Worm (Caenorhabditis elegans) whole organism, late embryonic: Measurements from ENCODE around the gene ung-1.

Experiments
- C08G9.2 ChIP-seq: sonication (generic microtip); optimal IDR thresholded peaks from 2 replicates; lab custom pipeline; 2016; ENCODE audit warnings: mild to moderate bottlenecking, missing genetic modification characterization, moderate library complexity, missing compliant biosample characterization
- C38D4.7 ChIP-seq: fragments of 200-800 bp; sonication (Bioruptor generic); optimal IDR thresholded peaks from 2 replicates; lab custom pipeline; 2018; ENCODE audit warnings: mild to moderate bottlenecking, missing genetic modification characterization, moderate library complexity, missing compliant biosample characterization
- K09A11.1 ChIP-seq: sonication (generic microtip); optimal IDR thresholded peaks from 2 replicates; lab custom pipeline; 2017; ENCODE audit warnings: antibody characterized with exemption, mild to moderate bottlenecking, missing genetic modification characterization, missing compliant biosample characterization; ENCODE audit not compliant: insufficient read depth
- T23F11.4 ChIP-seq: fragments of 200-800 bp; sonication (Bioruptor generic); optimal IDR thresholded peaks from 2 replicates; lab custom pipeline; 2018; ENCODE audit warnings: mild to moderate bottlenecking, missing genetic modification characterization, missing compliant biosample characterization
- Y22D7AL.16 ChIP-seq: sonication (generic microtip); optimal IDR thresholded peaks from 2 replicates; lab custom pipeline; 2016; ENCODE audit warnings: missing genetic modification characterization, missing compliant biosample characterization
- ahr-1 ChIP-seq: sonication (generic microtip); optimal IDR thresholded peaks from 2 replicates; lab custom pipeline; 2016; ENCODE audit warnings: missing genetic modification characterization, missing compliant biosample characterization
- ceh-19 ChIP-seq: fragments of 200-800 bp; sonication (Bioruptor generic); optimal IDR thresholded peaks from 2 replicates; lab custom pipeline; 2018; ENCODE audit warnings: mild to moderate bottlenecking, missing genetic modification characterization, missing compliant biosample characterization
- ceh-2 ChIP-seq: sonication (generic microtip); optimal IDR thresholded peaks from 2 replicates; lab custom pipeline; 2016; ENCODE audit warnings: missing genotype, missing genetic modification characterization, missing compliant biosample characterization
- ceh-22 ChIP-seq: sonication (generic microtip); optimal IDR thresholded peaks from 2 replicates; lab custom pipeline; 2017; ENCODE audit warnings: missing biosample characterization, missing genetic modification characterization
- ceh-24 ChIP-seq: sonication (generic microtip); optimal IDR thresholded peaks from 2 replicates; lab custom pipeline; 2016; ENCODE audit warnings: mild to moderate bottlenecking, missing genetic modification characterization, missing compliant biosample characterization
- ceh-31 ChIP-seq: sonication (generic microtip); optimal IDR thresholded peaks from 2 replicates; lab custom pipeline; 2016; ENCODE audit warnings: missing genetic modification characterization, missing compliant biosample characterization
- ceh-48 ChIP-seq: sonication (generic microtip); optimal IDR thresholded peaks from 2 replicates; lab custom pipeline; 2016; ENCODE audit warnings: missing genetic modification characterization, inconsistent platforms, missing compliant biosample characterization
- che-1 ChIP-seq: sonication (generic microtip); optimal IDR thresholded peaks from 2 replicates; lab custom pipeline; 2016; ENCODE audit warnings: mild to moderate bottlenecking, missing genetic modification characterization, missing compliant biosample characterization
- dve-1 ChIP-seq: sonication (generic microtip); optimal IDR thresholded peaks from 2 replicates; lab custom pipeline; 2017; ENCODE audit warnings: antibody characterized with exemption, mild to moderate bottlenecking, missing genetic modification characterization, missing compliant biosample characterization
- elt-2 ChIP-seq: sonication (generic microtip); optimal IDR thresholded peaks from 2 replicates; lab custom pipeline; 2016; ENCODE audit warnings: missing genetic modification reagents, missing genetic modification characterization, missing compliant biosample characterization
- ets-4 ChIP-seq: sonication (generic microtip); optimal IDR thresholded peaks from 2 replicates; lab custom pipeline; 2016; ENCODE audit warnings: missing genetic modification characterization, missing compliant biosample characterization
- eyg-1 ChIP-seq: sonication (generic microtip); optimal IDR thresholded peaks from 2 replicates; lab custom pipeline; 2016; ENCODE audit warnings: missing genotype, missing genetic modification characterization, missing compliant biosample characterization
- fax-1 ChIP-seq: sonication (generic microtip); optimal IDR thresholded peaks from 2 replicates; lab custom pipeline; 2016; ENCODE audit warnings: missing genotype, missing genetic modification characterization, missing compliant biosample characterization
- fkh-10 ChIP-seq: fragments of 150-350 bp; optimal IDR thresholded peaks from 2 replicates; lab custom pipeline; 2014; ENCODE audit warnings: missing biosample characterization, missing genetic modification reagents, missing genetic modification characterization
- hlh-30 ChIP-seq: sonication (generic microtip); optimal IDR thresholded peaks from 2 replicates; lab custom pipeline; 2017; ENCODE audit warnings: antibody characterized with exemption, missing genetic modification characterization, missing compliant biosample characterization; ENCODE audit not compliant: insufficient read depth
- hlh-8 ChIP-seq: sonication (generic microtip); optimal IDR thresholded peaks from 2 replicates; lab custom pipeline; 2016; ENCODE audit warnings: missing genotype, missing genetic modification characterization, missing compliant biosample characterization
- lim-6 ChIP-seq: sonication (generic microtip); optimal IDR thresholded peaks from 2 replicates; lab custom pipeline; 2016; ENCODE audit warnings: missing genetic modification characterization, missing compliant biosample characterization
- mec-3 ChIP-seq: sonication (generic microtip); optimal IDR thresholded peaks from 2 replicates; lab custom pipeline; 2016; ENCODE audit warnings: borderline replicate concordance, missing genetic modification characterization, missing compliant biosample characterization
- nfya-1 ChIP-seq: sonication (generic microtip); optimal IDR thresholded peaks from 2 replicates; lab custom pipeline; 2017; ENCODE audit warnings: missing genetic modification characterization, mild to moderate bottlenecking, missing compliant biosample characterization, antibody characterized with exemption, moderate library complexity
- nhr-232 ChIP-seq: sonication (generic microtip); optimal IDR thresholded peaks from 2 replicates; lab custom pipeline; 2016; ENCODE audit warnings: missing genetic modification characterization, missing compliant biosample characterization
- npax-4 ChIP-seq: sonication (generic microtip); optimal IDR thresholded peaks from 2 replicates; lab custom pipeline; 2016; ENCODE audit warnings: missing genetic modification characterization, missing compliant biosample characterization
- odd-2 ChIP-seq: sonication (generic microtip); optimal IDR thresholded peaks from 2 replicates; lab custom pipeline; 2017; ENCODE audit warnings: antibody characterized with exemption, mild to moderate bottlenecking, missing genetic modification characterization, missing compliant biosample characterization
- pag-3 ChIP-seq: sonication (generic microtip); optimal IDR thresholded peaks from 2 replicates; lab custom pipeline; 2016; ENCODE audit warnings: missing compliant biosample characterization, missing genetic modification characterization, borderline replicate concordance
- pat-9 ChIP-seq: fragments of 200-800 bp; sonication (Bioruptor generic); optimal IDR thresholded peaks from 2 replicates; lab custom pipeline; 2018; ENCODE audit warnings: mild to moderate bottlenecking, missing genetic modification characterization, moderate library complexity, missing compliant biosample characterization
- pqm-1 ChIP-seq: sonication (generic microtip); optimal IDR thresholded peaks from 2 replicates; lab custom pipeline; 2016; ENCODE audit warnings: missing genetic modification characterization, missing compliant biosample characterization
- sdc-2 ChIP-seq: sonication (generic microtip); optimal IDR thresholded peaks from 2 replicates; lab custom pipeline; 2016; ENCODE audit warnings: missing genotype, missing genetic modification characterization, missing compliant biosample characterization
- sox-4 ChIP-seq: sonication (generic microtip); optimal IDR thresholded peaks from 2 replicates; lab custom pipeline; 2017; ENCODE audit warnings: mild to moderate bottlenecking, missing genetic modification characterization, inconsistent platforms, missing compliant biosample characterization
- syd-9 ChIP-seq: sonication (generic microtip); optimal IDR thresholded peaks from 2 replicates; lab custom pipeline; 2016; ENCODE audit warnings: mild to moderate bottlenecking, missing genetic modification characterization, moderate library complexity, missing compliant biosample characterization
- tbx-7 ChIP-seq: sonication (generic microtip); optimal IDR thresholded peaks from 2 replicates; lab custom pipeline; 2016; ENCODE audit warnings: missing genotype, missing genetic modification characterization, missing compliant biosample characterization
- unc-55 ChIP-seq: sonication (generic microtip); optimal IDR thresholded peaks from 2 replicates; lab custom pipeline; 2017; ENCODE audit warnings: missing biosample characterization, missing genetic modification reagents, missing genetic modification characterization
- unc-86 ChIP-seq: sonication (generic microtip); optimal IDR thresholded peaks from 2 replicates; lab custom pipeline; 2016; ENCODE audit warnings: missing genetic modification characterization, missing compliant biosample characterization
- zip-5 ChIP-seq: sonication (generic microtip); optimal IDR thresholded peaks from 2 replicates; lab custom pipeline; 2016; ENCODE audit warnings: missing genetic modification characterization, missing compliant biosample characterization
- ztf-16 ChIP-seq: sonication (generic microtip); optimal IDR thresholded peaks from 2 replicates; lab custom pipeline; 2017; ENCODE audit warnings: missing genetic modification characterization, missing compliant biosample characterization

Gene ung-1

ce11 chrIII:11971342-11971741 lies 2.6 kb downstream of the ung-1 start, which contains the start of gene Y56A3A.28:
TSS of gene Y56A3A.28 (minus strand) at chrIII:11971374.
- peak; percentile 85 for TF ChIP-seq ceh-48 (tag; lab: Kevin White, UChicago)
- no peak for TF ChIP-seq K09A11.1 (tag; lab: Kevin White, UChicago)

DNA sequence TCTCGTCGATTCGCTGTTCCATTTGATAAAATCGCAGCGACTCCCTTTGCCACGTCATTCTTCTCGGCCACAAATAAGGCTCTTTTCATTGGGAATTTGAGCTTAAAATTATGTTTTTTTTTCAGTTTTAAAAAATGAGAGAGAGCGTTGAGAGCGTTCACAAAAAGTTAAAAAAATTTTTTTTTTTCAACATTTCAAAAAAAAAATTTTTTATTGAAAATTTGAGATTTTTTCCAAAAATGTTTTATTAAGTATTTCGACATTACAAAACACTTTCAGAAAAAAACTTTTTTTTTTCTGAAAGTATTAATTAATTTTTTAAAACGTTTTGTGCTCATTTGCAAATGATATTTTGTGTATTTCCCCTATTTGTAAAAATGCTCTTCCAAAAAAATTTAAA lies 13.8 kb downstream of the ung-1 start, which contains the start of gene top-3:
top-3 (minus strand) TSS at position 101 of the 400 bp plus-strand sequence.
- TF ChIP-seq ceh-31 (tag; lab: Kevin White, UChicago): no peak
- TF ChIP-seq mec-3 (tag; lab: Kevin White, UChicago): no peak
- TF ChIP-seq che-1: no peak
- no peak for TF ChIP-seq hlh-8 (tag; lab: Kevin White, UChicago)
- TF ChIP-seq fkh-10: no peak
- no peak for TF ChIP-seq ztf-16 (tag; lab: Kevin White, UChicago)
- TF ChIP-seq eyg-1 (tag; lab: Kevin White, UChicago): no peak
- no peak for TF ChIP-seq pqm-1 (tag; lab: Kevin White, UChicago)
- no peak for TF ChIP-seq dve-1 (tag; lab: Kevin White, UChicago)

- TF ChIP-seq tbx-7 (tag; lab: Kevin White, UChicago) (no peak), nfya-1 (tag; lab: Kevin White, UChicago) (peak; percentile 80), unc-55 (GFP tag; lab: Kevin White, UChicago) (no peak)
Observed at ce11 chrIII:11954150-11954549, 19.7 kb downstream of the ung-1 start.

- TF ChIP-seq odd-2 (tag; lab: Kevin White, UChicago) (no peak), K09A11.1 (tag; lab: Kevin White, UChicago) (no peak), che-1 (no peak), npax-4 (tag; lab: Kevin White, UChicago) (no peak), zip-5 (tag; lab: Kevin White, UChicago) (no peak), ceh-31 (tag; lab: Kevin White, UChicago) (no peak), ets-4 (tag; lab: Kevin White, UChicago) (no peak), ahr-1 (tag; lab: Kevin White, UChicago) (no peak), ceh-19 (no peak), tbx-7 (tag; lab: Kevin White, UChicago) (no peak), pat-9 (tag; lab: Kevin White, UChicago) (no peak), elt-2 (tag; lab: Kevin White, UChicago) (no peak), ceh-22 (tag; lab: Kevin White, UChicago) (no peak), unc-86 (tag; lab: Kevin White, UChicago) (no peak), C08G9.2 (no peak), pag-3 (tag; lab: Kevin White, UChicago) (no peak), nhr-232 (tag; lab: Kevin White, UChicago) (no peak)
Observed at ce11 chrIII:11951111-11951510, 22.8 kb downstream of the ung-1 start.

DNA sequence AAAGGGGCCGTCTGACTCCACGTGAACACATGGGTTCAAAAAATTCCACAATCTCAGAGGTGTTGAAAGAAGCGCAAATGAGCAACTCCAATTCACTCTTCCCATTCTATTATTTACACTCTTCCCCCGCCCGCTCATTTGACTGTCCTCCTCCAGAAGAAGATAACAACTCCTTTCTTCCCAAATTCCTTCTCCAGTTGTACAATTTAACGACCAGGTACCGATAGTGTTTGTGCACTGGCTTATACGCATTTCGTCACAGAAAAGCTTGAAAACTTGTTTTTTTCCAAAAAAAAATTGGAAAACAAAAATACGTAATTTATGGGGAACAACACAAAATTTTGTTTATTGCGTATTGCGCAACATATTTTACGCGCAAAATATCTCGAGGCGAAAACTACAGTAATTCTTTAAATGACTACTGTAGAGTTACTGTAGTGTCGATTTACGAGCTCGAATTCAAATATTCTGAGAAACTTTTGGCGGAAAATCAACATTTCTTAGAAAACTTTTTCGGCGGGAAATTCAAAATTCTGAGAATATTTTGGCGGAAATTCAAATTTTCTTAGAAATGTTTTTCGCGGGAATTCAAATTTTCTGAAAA lies 24.5 kb downstream of the ung-1 start:
- TF ChIP-seq ceh-2: no peak
- TF ChIP-seq sdc-2 (tag; lab: Kevin White, UChicago): no peak
- no peak for TF ChIP-seq Y22D7AL.16
- no peak for TF ChIP-seq ets-4 (tag; lab: Kevin White, UChicago)
- TF ChIP-seq C38D4.7 (GFP tag; lab: Kevin White, UChicago): no peak
- no peak for TF ChIP-seq ceh-22 (tag; lab: Kevin White, UChicago)
- no peak for TF ChIP-seq hlh-30 (tag; lab: Kevin White, UChicago)
- TF ChIP-seq sox-4 (tag; lab: Kevin White, UChicago): no peak
- no peak for TF ChIP-seq nfya-1 (tag; lab: Kevin White, UChicago)
- TF ChIP-seq syd-9 (tag; lab: Kevin White, UChicago): no peak
- no peak for TF ChIP-seq ceh-48 (tag; lab: Kevin White, UChicago)
- TF ChIP-seq ceh-24 (tag; lab: Kevin White, UChicago): no peak
- no peak for TF ChIP-seq T23F11.4 (GFP tag; lab: Kevin White, UChicago)
- no peak for TF ChIP-seq ztf-16 (tag; lab: Kevin White, UChicago)
- TF ChIP-seq fax-1 (tag; lab: Kevin White, UChicago): no peak
- TF ChIP-seq lim-6: no peak
